Worm (Caenorhabditis elegans) whole organism, young adult: ENCODE measurements around the gene Y48G9A.6.

ENCODE experiments used
- C06A6.2 ChIP-seq: fragments of 200-800 bp; sonication (Bioruptor generic); conservative IDR thresholded peaks from 2 replicates; pipeline ENCODE4 v1.3.6; 2022; ENCODE audit warnings: missing genetic modification characterization, missing compliant biosample characterization
- F10E7.11 ChIP-seq: sonication (generic microtip); optimal IDR thresholded peaks from 2 replicates; lab custom pipeline; 2017; ENCODE audit warnings: mild to moderate bottlenecking, missing genetic modification characterization, moderate library complexity, missing compliant biosample characterization
- F22D6.2 ChIP-seq: sonication (generic microtip); optimal IDR thresholded peaks from 2 replicates; lab custom pipeline; 2016; ENCODE audit warnings: mild to moderate bottlenecking, missing genetic modification characterization, missing compliant biosample characterization
- F37B4.10 ChIP-seq: fragments of 200-800 bp; sonication (Bioruptor generic); IDR thresholded peaks from 2 replicates; pipeline ENCODE4 v1.3.6; 2022; ENCODE audit warnings: missing genetic modification characterization, missing compliant biosample characterization
- F55B11.4 ChIP-seq: sonication (generic microtip); optimal IDR thresholded peaks from 2 replicates; lab custom pipeline; 2016; ENCODE audit warnings: missing compliant biosample characterization, missing genetic modification characterization, borderline replicate concordance; ENCODE audit not compliant: insufficient read depth
- F57C9.4 ChIP-seq: sonication (generic microtip); optimal IDR thresholded peaks from 2 replicates; lab custom pipeline; 2017; ENCODE audit warnings: mild to moderate bottlenecking, missing genetic modification characterization, missing compliant biosample characterization
- K11D2.4 ChIP-seq: fragments of 200-800 bp; sonication (Bioruptor generic); IDR thresholded peaks from 2 replicates; pipeline ENCODE4 v1.3.6; 2022; ENCODE audit warnings: missing genetic modification reagents, missing genetic modification characterization, missing compliant biosample characterization
- T07F8.4 ChIP-seq: sonication (generic microtip); optimal IDR thresholded peaks from 2 replicates; lab custom pipeline; 2016; ENCODE audit warnings: mild to moderate bottlenecking, missing genetic modification characterization, moderate library complexity, missing compliant biosample characterization
- T26A5.8 ChIP-seq: sonication (generic microtip); optimal IDR thresholded peaks from 2 replicates; lab custom pipeline; 2016; ENCODE audit warnings: missing genetic modification characterization, missing compliant biosample characterization
- akir-1 ChIP-seq: fragments of 200-800 bp; sonication (Bioruptor generic); optimal IDR thresholded peaks from 2 replicates; lab custom pipeline; 2018; ENCODE audit warnings: mild to moderate bottlenecking, missing genetic modification characterization, moderate library complexity, missing compliant biosample characterization
- attf-5 ChIP-seq: fragments of 200-800 bp; sonication (Bioruptor generic); optimal IDR thresholded peaks from 2 replicates; lab custom pipeline; 2018; ENCODE audit warnings: mild to moderate bottlenecking, missing genetic modification characterization, missing compliant biosample characterization
- attf-6 ChIP-seq: fragments of 200-800 bp; sonication (Bioruptor generic); IDR thresholded peaks from 2 replicates; pipeline ENCODE4 v1.3.6; 2022; ENCODE audit warnings: missing genetic modification reagents, missing genetic modification characterization, missing compliant biosample characterization
- cebp-1 ChIP-seq, 2 experiments: fragments of 200-800 bp in 1 of 2; sonication (Bioruptor generic) in 1 of 2; sonication (generic microtip) in 1 of 2; IDR thresholded peaks in 1 of 2; optimal IDR thresholded peaks in 1 of 2; 2 replicates each; pipeline versions ENCODE4 v1.3.6 to Lab custom; 2017 to 2022; ENCODE audit warnings: missing compliant biosample characterization in 2 of 2, missing genetic modification characterization in 2 of 2, mild to moderate bottlenecking in 1 of 2, missing genetic modification reagents in 1 of 2, moderate library complexity in 1 of 2
- cebp-2 ChIP-seq: fragments of 200-800 bp; sonication (Bioruptor generic); IDR thresholded peaks from 2 replicates; pipeline ENCODE4 v1.3.6; 2022; ENCODE audit warnings: missing genetic modification characterization, missing compliant biosample characterization
- ceh-27 ChIP-seq: fragments of 200-800 bp; sonication (Bioruptor generic); optimal IDR thresholded peaks from 2 replicates; lab custom pipeline; 2018; ENCODE audit warnings: mild to moderate bottlenecking, missing genetic modification characterization, moderate library complexity, missing compliant biosample characterization
- ceh-79 ChIP-seq: sonication (generic microtip); optimal IDR thresholded peaks from 2 replicates; lab custom pipeline; 2017; ENCODE audit warnings: mild to moderate bottlenecking, missing genetic modification characterization, missing compliant biosample characterization
- dpff-1 ChIP-seq: sonication (generic microtip); optimal IDR thresholded peaks from 2 replicates; lab custom pipeline; 2017; ENCODE audit warnings: mild to moderate bottlenecking, missing genetic modification characterization, missing compliant biosample characterization
- fkh-3 ChIP-seq: sonication (generic microtip); optimal IDR thresholded peaks from 2 replicates; lab custom pipeline; 2016; ENCODE audit warnings: mild to moderate bottlenecking, missing genetic modification characterization, missing compliant biosample characterization
- hlh-12 ChIP-seq: sonication (generic microtip); optimal IDR thresholded peaks from 2 replicates; lab custom pipeline; 2016; ENCODE audit warnings: missing genetic modification characterization, missing compliant biosample characterization
- hmg-1.2 ChIP-seq: fragments of 200-800 bp; sonication (Bioruptor generic); IDR thresholded peaks from 2 replicates; pipeline ENCODE4 v1.3.6; 2022; ENCODE audit warnings: missing genetic modification reagents, missing genetic modification characterization, missing compliant biosample characterization
- lag-1 ChIP-seq: fragments of 200-800 bp; sonication (Bioruptor generic); IDR thresholded peaks from 2 replicates; pipeline ENCODE4 v1.3.6; 2022; ENCODE audit warnings: missing genetic modification reagents, missing genetic modification characterization, missing compliant biosample characterization
- let-607 ChIP-seq, 2 experiments: fragments of 200-800 bp in 1 of 2; sonication (Bioruptor generic) in 1 of 2; sonication (generic microtip) in 1 of 2; optimal IDR thresholded peaks; 2 replicates each; lab custom pipeline; 2016 to 2018; ENCODE audit warnings: mild to moderate bottlenecking in 2 of 2, missing compliant biosample characterization in 2 of 2, missing genetic modification characterization in 2 of 2, moderate library complexity in 2 of 2, missing genotype in 1 of 2
- lin-40 ChIP-seq: sonication (generic microtip); optimal IDR thresholded peaks from 2 replicates; lab custom pipeline; 2016; ENCODE audit warnings: missing genetic modification characterization, mild to moderate bottlenecking, missing compliant biosample characterization, missing genotype, missing genetic modification reagents
- lin-54 ChIP-seq: fragments of 200-800 bp; sonication (Bioruptor generic); optimal IDR thresholded peaks from 2 replicates; lab custom pipeline; 2018; ENCODE audit warnings: mild to moderate bottlenecking, missing genetic modification characterization, missing compliant biosample characterization
- lir-1 ChIP-seq: fragments of 200-800 bp; sonication (Bioruptor generic); conservative IDR thresholded peaks from 2 replicates; pipeline ENCODE4 v1.3.6; 2022; ENCODE audit warnings: missing genetic modification reagents, missing genetic modification characterization, missing compliant biosample characterization
- madf-8 ChIP-seq: fragments of 200-800 bp; sonication (Bioruptor generic); conservative IDR thresholded peaks from 2 replicates; pipeline ENCODE4 v1.3.6; 2022; ENCODE audit warnings: missing genetic modification reagents, missing genetic modification characterization, missing compliant biosample characterization
- mcd-1 ChIP-seq: fragments of 200-800 bp; sonication (Bioruptor generic); IDR thresholded peaks from 2 replicates; pipeline ENCODE4 v1.3.6; 2022; ENCODE audit warnings: missing genetic modification reagents, missing genetic modification characterization, missing compliant biosample characterization
- nfyb-1 ChIP-seq: fragments of 200-800 bp; sonication (Bioruptor generic); IDR thresholded peaks from 2 replicates; pipeline ENCODE4 v1.3.6; 2022; ENCODE audit warnings: missing genetic modification reagents, missing genetic modification characterization, missing compliant biosample characterization
- nhr-27 ChIP-seq: fragments of 200-800 bp; sonication (Bioruptor generic); optimal IDR thresholded peaks from 2 replicates; lab custom pipeline; 2018; ENCODE audit warnings: mild to moderate bottlenecking, missing genetic modification characterization, moderate library complexity, missing compliant biosample characterization
- nhr-80 ChIP-seq: sonication (generic microtip); optimal IDR thresholded peaks from 2 replicates; lab custom pipeline; 2016; ENCODE audit warnings: missing genetic modification characterization, missing compliant biosample characterization
- pbrm-1 ChIP-seq: fragments of 200-800 bp; sonication (Bioruptor generic); IDR thresholded peaks from 2 replicates; pipeline ENCODE4 v1.3.6; 2022; ENCODE audit warnings: missing genetic modification reagents, missing genetic modification characterization, missing compliant biosample characterization
- pha-4 ChIP-seq: fragments of 150-350 bp; sonication (generic microtip); optimal IDR thresholded peaks from 2 replicates; lab custom pipeline; 2014; ENCODE audit warnings: missing biosample characterization, missing genetic modification reagents, missing genetic modification characterization
- rpc-1 ChIP-seq, 2 experiments: fragments of 150-350 bp in 1 of 2; sonication (generic microtip) in 1 of 2; optimal IDR thresholded peaks; 2 replicates each; lab custom pipeline; 2014 to 2018; ENCODE audit warnings: missing biosample characterization in 1 of 2, missing genetic modification characterization in 1 of 2, missing genetic modification reagents in 1 of 2, missing genotype in 1 of 2
- sdz-38 ChIP-seq: sonication (generic microtip); optimal IDR thresholded peaks from 2 replicates; lab custom pipeline; 2016; ENCODE audit warnings: missing genotype, missing genetic modification characterization, missing compliant biosample characterization
- snpc-1.1 ChIP-seq: sonication (generic microtip); optimal IDR thresholded peaks from 2 replicates; lab custom pipeline; 2017; ENCODE audit warnings: missing genetic modification characterization, mild to moderate bottlenecking, missing compliant biosample characterization, antibody characterized with exemption, moderate library complexity, missing genotype, missing genetic modification reagents; ENCODE audit not compliant: insufficient read depth
- snpc-1.3 ChIP-seq: sonication (generic microtip); optimal IDR thresholded peaks from 2 replicates; lab custom pipeline; 2017; ENCODE audit warnings: missing genetic modification characterization, mild to moderate bottlenecking, missing compliant biosample characterization, antibody characterized with exemption, moderate library complexity, missing genotype, missing genetic modification reagents; ENCODE audit not compliant: insufficient read depth
- snpc-4 ChIP-seq, 5 experiments: fragments of 150-350 bp in 1 of 5; sonication (generic microtip) in 4 of 5; optimal IDR thresholded peaks; 2 replicates each; lab custom pipeline; 2014 to 2018; ENCODE audit warnings: missing genetic modification characterization in 5 of 5, missing biosample characterization in 3 of 5, antibody characterized with exemption in 2 of 5, mild to moderate bottlenecking in 2 of 5, missing compliant biosample characterization in 2 of 5, missing genotype in 2 of 5, moderate library complexity in 2 of 5, missing genetic modification reagents in 1 of 5
- somi-1 ChIP-seq: fragments of 200-800 bp; sonication (Bioruptor generic); optimal IDR thresholded peaks from 2 replicates; lab custom pipeline; 2018; ENCODE audit warnings: mild to moderate bottlenecking, missing genetic modification characterization, missing compliant biosample characterization
- tbp1 ChIP-seq: fragments of 200-800 bp; sonication (Bioruptor generic); optimal IDR thresholded peaks from 2 replicates; lab custom pipeline; 2018; ENCODE audit warnings: mild to moderate bottlenecking, missing genetic modification characterization, missing compliant biosample characterization
- tlf-1 ChIP-seq: fragments of 200-800 bp; sonication (Bioruptor generic); optimal IDR thresholded peaks from 2 replicates; lab custom pipeline; 2018; ENCODE audit warnings: mild to moderate bottlenecking, missing genetic modification characterization, missing compliant biosample characterization
- zfh-2 ChIP-seq: fragments of 200-800 bp; sonication (Bioruptor generic); conservative IDR thresholded peaks from 2 replicates; pipeline ENCODE4 v1.3.6; 2022; ENCODE audit warnings: missing genetic modification reagents, missing genetic modification characterization, missing compliant biosample characterization
- ztf-26 ChIP-seq: sonication (generic microtip); optimal IDR thresholded peaks from 2 replicates; lab custom pipeline; 2017; ENCODE audit warnings: missing genetic modification characterization, missing compliant biosample characterization
- ztf-3 ChIP-seq: fragments of 200-800 bp; sonication (Bioruptor generic); optimal IDR thresholded peaks from 2 replicates; lab custom pipeline; 2018; ENCODE audit warnings: mild to moderate bottlenecking, missing genetic modification characterization, missing compliant biosample characterization

Y48G9A.6 gene

ce11 chrIII:2084829-2085228 lies 32.8 kb upstream of the Y48G9A.6 start:
- TF ChIP-seq sdz-38 (tag; lab: Kevin White, UChicago): no peak
- no peak for TF ChIP-seq T07F8.4 (tag; lab: Kevin White, UChicago)
- no peak for TF ChIP-seq attf-6 (GFP tag; lab: Robert Waterston, UW)
- no peak for TF ChIP-seq akir-1
- no peak for TF ChIP-seq F55B11.4 (tag; lab: Kevin White, UChicago)
- no peak for TF ChIP-seq dpff-1
- no peak for TF ChIP-seq hlh-12
- no peak for TF ChIP-seq F10E7.11
- TF ChIP-seq F57C9.4 (tag; lab: Kevin White, UChicago): no peak
- no peak for TF ChIP-seq rpc-1 (optimal IDR thresholded peaks at IDR 0.05; lab: Kevin White, UChicago)
- TF ChIP-seq rpc-1 (tag; optimal IDR thresholded peaks at IDR 0.05; lab: Kevin White, UChicago): no peak
- TF ChIP-seq fkh-3 (tag; lab: Kevin White, UChicago): no peak
- TF ChIP-seq snpc-1.3: no peak
- peak; percentile 12 for TF ChIP-seq snpc-4 (GFP tag; optimal IDR thresholded peaks at IDR 0.05; lab: Kevin White, UChicago)
- peak in 2 of 4 experiments; percentile 60 to 86 for TF ChIP-seq snpc-4 (tag; optimal IDR thresholded peaks at IDR 0.05; lab: Kevin White, UChicago)
- no peak for TF ChIP-seq ztf-26 (tag; lab: Kevin White, UChicago)
- peak; percentile 49 for TF ChIP-seq snpc-1.1 (tag; lab: Kevin White, UChicago)
- no peak for TF ChIP-seq ztf-3
- no peak for TF ChIP-seq C06A6.2
- TF ChIP-seq hmg-1.2 (GFP tag; lab: Robert Waterston, UW): 0 out of 2 replicates have a peak, but pooled peaks have one; percentile 7
- no peak for TF ChIP-seq madf-8 (GFP tag; lab: Robert Waterston, UW)
- no peak for TF ChIP-seq ceh-79
- TF ChIP-seq cebp-2: no peak

- TF ChIP-seq nhr-27 (tag; lab: Kevin White, UChicago) (no peak), hmg-1.2 (GFP tag; lab: Robert Waterston, UW) (peak; percentile 87), zfh-2 (GFP tag; lab: Robert Waterston, UW) (peak; percentile 52), ceh-27 (GFP tag; lab: Kevin White, UChicago) (no peak), let-607 (tag; optimal IDR thresholded peaks at IDR 0.05; lab: Kevin White, UChicago) (no peak), cebp-1 (GFP tag; IDR thresholded peaks at IDR 0.05; lab: Robert Waterston, UW) (no peak), cebp-1 (tag; optimal IDR thresholded peaks at IDR 0.05; lab: Kevin White, UChicago) (peak; percentile 24), nhr-80 (tag; lab: Kevin White, UChicago) (peak; percentile 3), mcd-1 (GFP tag; lab: Robert Waterston, UW) (0 out of 2 replicates have a peak, but pooled peaks have one; percentile 12)
Observed at ce11 chrIII:2089453-2089852, 28.2 kb upstream of the Y48G9A.6 start.

ce11 chrIII:2090695-2091094 lies 26.9 kb upstream of the Y48G9A.6 start:
- no peak for TF ChIP-seq F37B4.10 (GFP tag; lab: Robert Waterston, UW)
- peak; percentile 36 for TF ChIP-seq pha-4 (tag; lab: Kevin White, UChicago)
- TF ChIP-seq lag-1 (GFP tag; lab: Robert Waterston, UW): no peak
- peak; percentile 78 for TF ChIP-seq hmg-1.2 (GFP tag; lab: Robert Waterston, UW)
- TF ChIP-seq tbp1 (GFP tag; lab: Kevin White, UChicago): peak; percentile 9
- 0 out of 2 replicates have a peak, but pooled peaks have one; percentile 17 for TF ChIP-seq nfyb-1
- no peak for TF ChIP-seq lir-1 (GFP tag; lab: Robert Waterston, UW)
- TF ChIP-seq tlf-1: peak; percentile 18
- peak; percentile 0 for TF ChIP-seq somi-1 (GFP tag; lab: Kevin White, UChicago)
- TF ChIP-seq T26A5.8 (tag; lab: Kevin White, UChicago): no peak
- TF ChIP-seq dpff-1: no peak
- peak; percentile 59; the same call in 1 of the 2 replicates for TF ChIP-seq K11D2.4 (GFP tag; lab: Robert Waterston, UW)
- peak; percentile 12 for TF ChIP-seq F22D6.2 (tag; lab: Kevin White, UChicago)
- TF ChIP-seq pbrm-1 (GFP tag; lab: Robert Waterston, UW): 0 out of 2 replicates have a peak, but pooled peaks have one; percentile 10
- TF ChIP-seq T07F8.4 (tag; lab: Kevin White, UChicago): no peak
- TF ChIP-seq attf-5 (GFP tag; lab: Kevin White, UChicago): peak; percentile 68
- peak; percentile 12 for TF ChIP-seq nhr-80 (tag; lab: Kevin White, UChicago)
- TF ChIP-seq mcd-1 (GFP tag; lab: Robert Waterston, UW): peak; percentile 26; the same call in 1 of the 2 replicates
- TF ChIP-seq lin-54: peak; percentile 7
- TF ChIP-seq lin-40 (tag; lab: Kevin White, UChicago): peak; percentile 82
- TF ChIP-seq cebp-1 (GFP tag; IDR thresholded peaks at IDR 0.05; lab: Robert Waterston, UW): no peak
- TF ChIP-seq cebp-1 (tag; optimal IDR thresholded peaks at IDR 0.05; lab: Kevin White, UChicago): peak; percentile 60
